Fruit fly (Drosophila melanogaster) whole organism, prepupa: ENCODE measurements around the gene CG7120.

ENCODE experiments used
- Blimp-1 ChIP-seq: fragments of 200-800 bp; sonication (Bioruptor generic); optimal IDR thresholded peaks from 3 replicates; lab custom pipeline; 2017; ENCODE audit warnings: missing biosample characterization, missing genetic modification characterization, mild to moderate bottlenecking, moderate library complexity, missing genetic modification reagents
- CG10631 ChIP-seq: fragments of 200-800 bp; sonication (Bioruptor generic); optimal IDR thresholded peaks from 2 replicates; lab custom pipeline; 2016; ENCODE audit warnings: missing biosample characterization, missing genetic modification characterization
- CG11294 ChIP-seq: fragments of 200-800 bp; sonication (Bioruptor generic); IDR thresholded peaks from 2 replicates; pipeline ENCODE4 v1.3.6; 2022; ENCODE audit warnings: missing biosample characterization, missing genetic modification characterization
- CG11762 ChIP-seq: fragments of 200-800 bp; sonication (Bioruptor generic); optimal IDR thresholded peaks from 3 replicates; lab custom pipeline; 2016; ENCODE audit warnings: missing biosample characterization, missing genetic modification characterization; ENCODE audit not compliant: insufficient read depth
- CG11902 ChIP-seq: fragments of 200-800 bp; sonication (Bioruptor generic); optimal IDR thresholded peaks from 3 replicates; lab custom pipeline; 2016; ENCODE audit warnings: missing biosample characterization, missing genetic modification characterization
- CG1621 ChIP-seq: fragments of 200-800 bp; sonication (Bioruptor generic); optimal IDR thresholded peaks from 3 replicates; lab custom pipeline; 2018; ENCODE audit warnings: missing biosample characterization, mild to moderate bottlenecking, missing genetic modification characterization
- CG16779 ChIP-seq: fragments of 200-800 bp; sonication (Bioruptor generic); optimal IDR thresholded peaks from 3 replicates; lab custom pipeline; 2017; ENCODE audit warnings: missing biosample characterization, mild to moderate bottlenecking, missing genetic modification characterization
- CG31627 ChIP-seq: fragments of 200-800 bp; sonication (Bioruptor generic); optimal IDR thresholded peaks from 3 replicates; lab custom pipeline; 2016; ENCODE audit warnings: missing biosample characterization, missing genetic modification characterization
- CG32006 ChIP-seq: fragments of 200-800 bp; sonication (Bioruptor generic); optimal IDR thresholded peaks from 3 replicates; lab custom pipeline; 2017; ENCODE audit warnings: missing biosample characterization, mild to moderate bottlenecking, missing genetic modification characterization
- CG34406 ChIP-seq: fragments of 200-800 bp; sonication (Bioruptor generic); optimal IDR thresholded peaks from 3 replicates; lab custom pipeline; 2016; ENCODE audit warnings: missing biosample characterization, missing genetic modification characterization
- CG3919 ChIP-seq: fragments of 200-800 bp; sonication (Bioruptor generic); optimal IDR thresholded peaks from 3 replicates; lab custom pipeline; 2016; ENCODE audit warnings: missing biosample characterization, missing genetic modification characterization
- CG4318 ChIP-seq: fragments of 200-800 bp; sonication (Bioruptor generic); optimal IDR thresholded peaks from 3 replicates; lab custom pipeline; 2017; ENCODE audit warnings: missing biosample characterization, mild to moderate bottlenecking, missing genetic modification characterization
- CG6163 ChIP-seq: fragments of 200-800 bp; sonication (Bioruptor generic); IDR thresholded peaks from 3 replicates; pipeline ENCODE4 v1.3.6; 2022; ENCODE audit warnings: missing biosample characterization, missing genetic modification characterization
- CG6276 ChIP-seq: fragments of 200-800 bp; sonication (Bioruptor generic); optimal IDR thresholded peaks from 2 replicates; lab custom pipeline; 2017; ENCODE audit warnings: missing biosample characterization, mild to moderate bottlenecking, missing genetic modification characterization
- CG6792 ChIP-seq: fragments of 200-800 bp; sonication (Bioruptor generic); optimal IDR thresholded peaks from 3 replicates; lab custom pipeline; 2016; ENCODE audit warnings: missing biosample characterization, missing genetic modification characterization
- CG6808 ChIP-seq: fragments of 200-800 bp; sonication (Bioruptor generic); optimal IDR thresholded peaks from 3 replicates; lab custom pipeline; 2017; ENCODE audit warnings: missing biosample characterization, missing genetic modification characterization, mild to moderate bottlenecking, moderate library complexity, missing genetic modification reagents
- CG7368 ChIP-seq: fragments of 200-800 bp; sonication (Bioruptor generic); optimal IDR thresholded peaks from 3 replicates; lab custom pipeline; 2016; ENCODE audit warnings: missing biosample characterization, missing genetic modification characterization
- CG8119 ChIP-seq: fragments of 200-800 bp; sonication (Bioruptor generic); IDR thresholded peaks from 3 replicates; pipeline ENCODE4 v1.3.6; 2022; ENCODE audit warnings: missing biosample characterization, missing genetic modification characterization
- CG8319 ChIP-seq: fragments of 200-800 bp; sonication (Bioruptor generic); optimal IDR thresholded peaks from 3 replicates; lab custom pipeline; 2016; ENCODE audit warnings: missing biosample characterization, missing genetic modification characterization
- Eip75B ChIP-seq: fragments of 200-800 bp; sonication (Bioruptor generic); optimal IDR thresholded peaks from 3 replicates; lab custom pipeline; 2016; ENCODE audit warnings: missing biosample characterization, missing genetic modification characterization
- Eip78C ChIP-seq: fragments of 200-800 bp; sonication (Bioruptor generic); peaks from one replicate; lab custom pipeline; 2016; ENCODE audit warnings: missing biosample characterization, missing genetic modification characterization
- Ets21C ChIP-seq: fragments of 200-800 bp; sonication (Bioruptor generic); optimal IDR thresholded peaks from 3 replicates; lab custom pipeline; 2016; ENCODE audit warnings: missing biosample characterization, missing genetic modification characterization
- Ets96B ChIP-seq: fragments of 200-800 bp; optimal IDR thresholded peaks from 2 replicates; lab custom pipeline; 2019; ENCODE audit warnings: missing biosample characterization, mild to moderate bottlenecking, missing genetic modification characterization, moderate library complexity
- Gug ChIP-seq: fragments of 200-800 bp; sonication (Bioruptor generic); IDR thresholded peaks from 2 replicates; pipeline ENCODE4 v1.3.6; 2022; ENCODE audit warnings: missing biosample characterization, missing genetic modification characterization
- Hr39 ChIP-seq: fragments of 200-800 bp; sonication (Bioruptor generic); optimal IDR thresholded peaks from 2 replicates; lab custom pipeline; 2016; ENCODE audit warnings: missing biosample characterization, missing genetic modification characterization
- Hr4 ChIP-seq: fragments of 200-800 bp; sonication (Bioruptor generic); optimal IDR thresholded peaks from 3 replicates; lab custom pipeline; 2016; ENCODE audit warnings: missing biosample characterization, missing genetic modification characterization
- Lpt ChIP-seq: fragments of 200-800 bp; sonication (Bioruptor generic); optimal IDR thresholded peaks from 3 replicates; lab custom pipeline; 2016; ENCODE audit warnings: missing biosample characterization, missing genetic modification characterization
- Met ChIP-seq: fragments of 200-800 bp; sonication (Bioruptor generic); optimal IDR thresholded peaks from 3 replicates; lab custom pipeline; 2016; ENCODE audit warnings: missing biosample characterization, missing genetic modification characterization
- OdsH ChIP-seq: fragments of 200-800 bp; sonication (Bioruptor generic); optimal IDR thresholded peaks from 3 replicates; lab custom pipeline; 2016; ENCODE audit warnings: missing biosample characterization, missing genetic modification characterization
- Smox ChIP-seq: fragments of 200-800 bp; sonication (Bioruptor generic); optimal IDR thresholded peaks from 3 replicates; lab custom pipeline; 2016; ENCODE audit warnings: missing biosample characterization, missing genetic modification characterization
- Sox102F ChIP-seq: fragments of 200-800 bp; sonication (Bioruptor generic); optimal IDR thresholded peaks from 2 replicates; lab custom pipeline; 2016; ENCODE audit warnings: missing biosample characterization, mild to moderate bottlenecking, missing genetic modification characterization
- Sox14 ChIP-seq: fragments of 200-800 bp; sonication (Bioruptor generic); optimal IDR thresholded peaks from 3 replicates; lab custom pipeline; 2016; ENCODE audit warnings: missing biosample characterization, missing genetic modification characterization
- Sox15 ChIP-seq: fragments of 200-800 bp; sonication (Bioruptor generic); optimal IDR thresholded peaks from 3 replicates; lab custom pipeline; 2016; ENCODE audit warnings: missing biosample characterization, missing genetic modification characterization
- achi ChIP-seq: fragments of 200-800 bp; sonication (Bioruptor generic); optimal IDR thresholded peaks from 3 replicates; lab custom pipeline; 2016; ENCODE audit warnings: missing biosample characterization, missing genetic modification characterization
- acj6 ChIP-seq: fragments of 200-800 bp; sonication (Bioruptor generic); optimal IDR thresholded peaks from 3 replicates; lab custom pipeline; 2016; ENCODE audit warnings: missing biosample characterization, missing genetic modification characterization
- cyc ChIP-seq: fragments of 200-800 bp; sonication (Bioruptor generic); optimal IDR thresholded peaks from 3 replicates; lab custom pipeline; 2016; ENCODE audit warnings: missing biosample characterization, missing genetic modification characterization
- dac ChIP-seq: fragments of 200-800 bp; sonication (Bioruptor generic); optimal IDR thresholded peaks from 2 replicates; lab custom pipeline; 2017; ENCODE audit warnings: missing biosample characterization, mild to moderate bottlenecking, missing genetic modification characterization
- dsx ChIP-seq: fragments of 200-800 bp; optimal IDR thresholded peaks from 3 replicates; lab custom pipeline; 2019; ENCODE audit warnings: missing biosample characterization, mild to moderate bottlenecking, missing genetic modification characterization, moderate library complexity; ENCODE audit not compliant: poor library complexity, severe bottlenecking
- eg ChIP-seq: fragments of 200-800 bp; sonication (Bioruptor generic); IDR thresholded peaks from 3 replicates; pipeline ENCODE4 v1.3.6; 2022; ENCODE audit warnings: missing biosample characterization, missing genetic modification characterization
- esn ChIP-seq: fragments of 200-800 bp; sonication (Bioruptor generic); optimal IDR thresholded peaks from 2 replicates; lab custom pipeline; 2016; ENCODE audit warnings: missing biosample characterization, mild to moderate bottlenecking, missing genetic modification characterization, moderate library complexity
- fd59A ChIP-seq: fragments of 200-800 bp; sonication (Bioruptor generic); optimal IDR thresholded peaks from 2 replicates; lab custom pipeline; 2017; ENCODE audit warnings: missing biosample characterization, mild to moderate bottlenecking, missing genetic modification characterization, missing genetic modification reagents
- fd85E ChIP-seq: fragments of 200-800 bp; sonication (Bioruptor generic); optimal IDR thresholded peaks from 3 replicates; lab custom pipeline; 2016; ENCODE audit warnings: missing biosample characterization, missing genetic modification characterization
- fkh ChIP-seq: fragments of 200-800 bp; sonication (Bioruptor generic); optimal IDR thresholded peaks from 3 replicates; lab custom pipeline; 2017; ENCODE audit warnings: missing biosample characterization, mild to moderate bottlenecking, missing genetic modification characterization, moderate library complexity
- net ChIP-seq: fragments of 200-800 bp; sonication (Bioruptor generic); optimal IDR thresholded peaks from 3 replicates; lab custom pipeline; 2016; ENCODE audit warnings: missing biosample characterization, missing genetic modification characterization
- pdm3 ChIP-seq: fragments of 200-800 bp; sonication (Bioruptor generic); optimal IDR thresholded peaks from 3 replicates; lab custom pipeline; 2016; ENCODE audit warnings: missing biosample characterization, missing genetic modification characterization
- spab ChIP-seq: fragments of 200-800 bp; sonication (Bioruptor generic); optimal IDR thresholded peaks from 2 replicates; lab custom pipeline; 2017; ENCODE audit warnings: missing biosample characterization, mild to moderate bottlenecking, missing genetic modification characterization, missing genetic modification reagents
- topi ChIP-seq: fragments of 200-800 bp; sonication (Bioruptor generic); optimal IDR thresholded peaks from 3 replicates; lab custom pipeline; 2016; ENCODE audit warnings: missing biosample characterization, missing genetic modification characterization
- vri ChIP-seq: fragments of 200-800 bp; sonication (Bioruptor generic); optimal IDR thresholded peaks from 3 replicates; lab custom pipeline; 2016; ENCODE audit warnings: missing biosample characterization, mild to moderate bottlenecking, missing genetic modification characterization

CG7120 gene

DNA sequence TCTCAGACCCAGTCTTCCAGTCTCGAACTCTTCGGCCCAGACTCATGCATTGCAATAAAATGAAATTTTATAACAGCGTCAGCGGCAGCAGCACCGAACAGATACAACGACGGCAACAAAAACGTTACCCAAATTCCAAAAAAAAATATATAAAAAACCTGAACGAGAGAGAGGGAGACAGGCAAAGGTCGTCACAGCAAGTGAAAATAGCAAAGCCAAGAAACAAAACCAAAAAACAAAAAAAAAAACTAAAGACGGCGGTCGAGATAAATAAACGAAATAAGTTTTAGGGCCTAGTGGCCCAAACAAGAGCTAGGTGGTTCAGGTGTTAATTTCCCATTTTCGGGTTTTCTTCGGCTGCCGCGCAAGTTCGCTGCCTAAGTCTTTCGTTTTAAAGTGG lies 21.7 kb upstream of the CG7120 start:
- no peak for TF ChIP-seq Sox14
- TF ChIP-seq CG10631 (GFP tag; lab: Kevin White, UChicago), result no peak
- TF ChIP-seq, all 60 proteins: peak for 0

DNA sequence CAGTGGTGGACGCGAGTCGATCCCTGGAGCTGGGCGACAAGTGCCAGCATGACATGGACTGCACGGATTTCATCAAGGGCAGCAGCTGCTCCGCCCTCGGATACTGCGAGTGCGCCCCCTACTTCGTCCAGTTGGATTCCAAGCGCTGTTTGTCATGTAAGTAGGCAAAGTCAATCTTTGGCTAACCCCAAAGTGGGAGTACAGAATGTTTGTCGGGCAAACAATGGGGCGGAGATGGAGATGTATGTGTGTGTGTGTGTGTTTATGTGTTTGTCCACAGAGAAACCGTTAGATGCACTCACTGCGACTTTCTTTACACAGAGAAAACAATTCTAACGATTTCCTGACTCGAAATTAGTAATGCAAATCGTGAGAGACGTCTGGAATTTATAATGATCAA lies 16.6 kb upstream of the CG7120 start:
- TF ChIP-seq fkh (GFP tag; lab: Kevin White, UChicago) (peak; percentile 50), CG8319 (GFP tag; lab: Kevin White, UChicago) (no peak)

dm6 chr3L:8383968-8384367 lies 11.8 kb upstream of the CG7120 start:
- TF ChIP-seq esn (GFP tag; lab: Kevin White, UChicago), result no peak
- TF ChIP-seq topi (GFP tag; lab: Kevin White, UChicago), result no peak
- TF ChIP-seq CG1621 (tag; lab: Kevin White, UChicago), result no peak
- TF ChIP-seq cyc (GFP tag; lab: Kevin White, UChicago), result no peak
- no peak for TF ChIP-seq Sox14
- peak; percentile 50; the same call in 2 of the 3 replicates for TF ChIP-seq eg
- TF ChIP-seq Sox15 (GFP tag; lab: Kevin White, UChicago), result no peak
- TF ChIP-seq CG3919 (GFP tag; lab: Kevin White, UChicago), result no peak
- TF ChIP-seq OdsH (GFP tag; lab: Kevin White, UChicago), result peak; percentile 27
- TF ChIP-seq dac (GFP tag; lab: Kevin White, UChicago), result peak; percentile 51
- TF ChIP-seq fd59A (GFP tag; lab: Kevin White, UChicago), result no peak
- TF ChIP-seq Met, result no peak
- no peak for TF ChIP-seq fd85E (GFP tag; lab: Kevin White, UChicago)
- TF ChIP-seq Eip75B (GFP tag; lab: Kevin White, UChicago), result no peak
- TF ChIP-seq achi (GFP tag; lab: Kevin White, UChicago), result peak; percentile 27
- peak; percentile 59 for TF ChIP-seq CG4318
- peak; percentile 60 for TF ChIP-seq CG8119 (GFP tag; lab: Robert Waterston, UW)
- TF ChIP-seq pdm3, result peak; percentile 23
- TF ChIP-seq Sox102F (GFP tag; lab: Kevin White, UChicago), result no peak
- TF ChIP-seq spab, result no peak
- peak; percentile 59 for TF ChIP-seq Eip78C (GFP tag; lab: Kevin White, UChicago)
- no peak for TF ChIP-seq CG11294 (GFP tag; lab: Robert Waterston, UW)
- no peak for TF ChIP-seq CG7368 (GFP tag; lab: Kevin White, UChicago)
- TF ChIP-seq CG6808 (GFP tag; lab: Kevin White, UChicago), result no peak
- TF ChIP-seq CG16779 (tag; lab: Kevin White, UChicago), result no peak
- TF ChIP-seq Blimp-1 (GFP tag; lab: Kevin White, UChicago), result no peak
- no peak for TF ChIP-seq Hr39 (GFP tag; lab: Kevin White, UChicago)
- TF ChIP-seq acj6 (GFP tag; lab: Kevin White, UChicago), result no peak
- no peak for TF ChIP-seq CG34406 (GFP tag; lab: Kevin White, UChicago)
- TF ChIP-seq CG31627 (GFP tag; lab: Kevin White, UChicago), result no peak
- TF ChIP-seq Hr4 (GFP tag; lab: Kevin White, UChicago), result peak; percentile 69
- no peak for TF ChIP-seq CG8319 (GFP tag; lab: Kevin White, UChicago)
- no peak for TF ChIP-seq vri (GFP tag; lab: Kevin White, UChicago)
- TF ChIP-seq CG6163 (GFP tag; lab: Robert Waterston, UW), result no peak
- TF ChIP-seq Lpt, result no peak
- TF ChIP-seq CG10631 (GFP tag; lab: Kevin White, UChicago), result no peak
- no peak for TF ChIP-seq Gug
- no peak for TF ChIP-seq CG11902
- TF ChIP-seq dsx (GFP tag; lab: Kevin White, UChicago), result no peak
- peak; percentile 24 for TF ChIP-seq net (GFP tag; lab: Kevin White, UChicago)
- peak; percentile 21 for TF ChIP-seq CG6276 (GFP tag; lab: Kevin White, UChicago)
- TF ChIP-seq Smox (GFP tag; lab: Kevin White, UChicago), result no peak
- no peak for TF ChIP-seq CG6792 (GFP tag; lab: Kevin White, UChicago)
- TF ChIP-seq CG32006, result peak; percentile 84
- no peak for TF ChIP-seq Ets21C (GFP tag; lab: Kevin White, UChicago)
- no peak for TF ChIP-seq CG11762 (GFP tag; lab: Kevin White, UChicago)
- TF ChIP-seq Ets96B (tag; lab: Kevin White, UChicago), result no peak
- TF ChIP-seq fkh (GFP tag; lab: Kevin White, UChicago), result no peak
